Worm (Caenorhabditis elegans) whole organism, L3 larva: ENCODE measurements around the gene srd-7.

Experiments
- aly-2 ChIP-seq: fragments of 150-350 bp; optimal IDR thresholded peaks from 2 replicates; lab custom pipeline; 2014; ENCODE audit warnings: missing biosample characterization, missing genetic modification characterization
- ama-1 ChIP-seq: fragments of 150-350 bp; optimal IDR thresholded peaks from 2 replicates; lab custom pipeline; 2018
- ceh-28 ChIP-seq: fragments of 150-350 bp; optimal IDR thresholded peaks from 2 replicates; lab custom pipeline; 2014; ENCODE audit warnings: missing biosample characterization, missing genetic modification reagents, missing genetic modification characterization
- ceh-82 ChIP-seq: fragments of 150-350 bp; optimal IDR thresholded peaks from 2 replicates; lab custom pipeline; 2014; ENCODE audit warnings: missing biosample characterization, missing genetic modification characterization
- ceh-9 ChIP-seq: sonication (generic microtip); optimal IDR thresholded peaks from 2 replicates; lab custom pipeline; 2018; ENCODE audit warnings: missing biosample characterization, missing genetic modification characterization
- daf-12 ChIP-seq: fragments of 150-350 bp; optimal IDR thresholded peaks from 2 replicates; lab custom pipeline; 2014; ENCODE audit warnings: missing biosample characterization, missing genetic modification reagents, missing genetic modification characterization
- egl-27 ChIP-seq: sonication (generic microtip); optimal IDR thresholded peaks from 4 replicates; lab custom pipeline; 2017; ENCODE audit warnings: missing biosample characterization, missing genetic modification reagents, missing genetic modification characterization
- egl-5 ChIP-seq: fragments of 150-350 bp; optimal IDR thresholded peaks from 2 replicates; lab custom pipeline; 2017; ENCODE audit warnings: missing biosample characterization, missing genetic modification reagents, missing genetic modification characterization, inconsistent platforms
- elt-1 ChIP-seq: fragments of 150-350 bp; optimal IDR thresholded peaks from 2 replicates; lab custom pipeline; 2014; ENCODE audit warnings: missing biosample characterization, missing genetic modification characterization
- elt-2 ChIP-seq: sonication (generic microtip); optimal IDR thresholded peaks from 2 replicates; lab custom pipeline; 2016; ENCODE audit warnings: missing genetic modification reagents, mild to moderate bottlenecking, missing genetic modification characterization, missing compliant biosample characterization
- elt-3 ChIP-seq, 3 experiments: fragments of 150-350 bp in 1 of 3; sonication (generic microtip) in 2 of 3; optimal IDR thresholded peaks; 2 replicates in 2 of 3; 4 replicates in 1 of 3; lab custom pipeline; 2014 to 2017; ENCODE audit warnings: missing biosample characterization in 3 of 3, missing genetic modification characterization in 3 of 3
- eor-1 ChIP-seq, 2 experiments: fragments of 150-350 bp; optimal IDR thresholded peaks; 2 replicates each; lab custom pipeline; 2014 to 2018; ENCODE audit warnings: missing biosample characterization in 2 of 2, missing genetic modification characterization in 2 of 2
- fkh-10 ChIP-seq: sonication (generic microtip); optimal IDR thresholded peaks from 2 replicates; lab custom pipeline; 2017; ENCODE audit warnings: missing biosample characterization, missing genetic modification reagents, missing genetic modification characterization
- fkh-2 ChIP-seq: fragments of 150-350 bp; optimal IDR thresholded peaks from 2 replicates; lab custom pipeline; 2014; ENCODE audit warnings: missing biosample characterization, missing genetic modification reagents, missing genetic modification characterization
- fos-1 ChIP-seq: fragments of 150-350 bp; optimal IDR thresholded peaks from 2 replicates; lab custom pipeline; 2014; ENCODE audit warnings: missing biosample characterization, missing genetic modification characterization
- hmg-11 ChIP-seq: sonication (generic microtip); optimal IDR thresholded peaks from 2 replicates; lab custom pipeline; 2016; ENCODE audit warnings: missing genetic modification characterization, missing compliant biosample characterization
- jun-1 ChIP-seq: fragments of 150-350 bp; optimal IDR thresholded peaks from 2 replicates; lab custom pipeline; 2014; ENCODE audit warnings: missing biosample characterization, missing genetic modification reagents, missing genetic modification characterization
- lin-15B ChIP-seq: fragments of 150-350 bp; optimal IDR thresholded peaks from 2 replicates; lab custom pipeline; 2014; ENCODE audit warnings: missing biosample characterization, missing genetic modification characterization
- lsy-12 ChIP-seq: sonication (generic microtip); optimal IDR thresholded peaks from 2 replicates; lab custom pipeline; 2016; ENCODE audit warnings: mild to moderate bottlenecking, missing genetic modification characterization, missing compliant biosample characterization
- mdl-1 ChIP-seq: fragments of 150-350 bp; optimal IDR thresholded peaks from 2 replicates; lab custom pipeline; 2014; ENCODE audit warnings: missing biosample characterization, missing genetic modification characterization
- nfya-1 ChIP-seq: sonication (generic microtip); optimal IDR thresholded peaks from 2 replicates; lab custom pipeline; 2017; ENCODE audit warnings: missing genetic modification characterization, mild to moderate bottlenecking, missing compliant biosample characterization, antibody characterized with exemption, moderate library complexity; ENCODE audit not compliant: insufficient read depth
- nhr-11 ChIP-seq: fragments of 150-350 bp; optimal IDR thresholded peaks from 2 replicates; lab custom pipeline; 2014; ENCODE audit warnings: missing biosample characterization, missing genetic modification characterization
- nhr-12 ChIP-seq: fragments of 150-350 bp; optimal IDR thresholded peaks from 2 replicates; lab custom pipeline; 2014; ENCODE audit warnings: missing biosample characterization, missing genetic modification characterization
- nhr-23 ChIP-seq: fragments of 150-350 bp; optimal IDR thresholded peaks from 2 replicates; lab custom pipeline; 2014; ENCODE audit warnings: missing biosample characterization, missing genetic modification reagents, missing genetic modification characterization
- nhr-25 ChIP-seq: sonication (generic microtip); optimal IDR thresholded peaks from 2 replicates; lab custom pipeline; 2017; ENCODE audit warnings: missing biosample characterization, missing genetic modification characterization
- nhr-43 ChIP-seq: sonication (generic microtip); optimal IDR thresholded peaks from 2 replicates; lab custom pipeline; 2016; ENCODE audit warnings: mild to moderate bottlenecking, missing genetic modification characterization, missing compliant biosample characterization; ENCODE audit not compliant: poor library complexity, severe bottlenecking
- nhr-67 ChIP-seq: fragments of 150-350 bp; optimal IDR thresholded peaks from 2 replicates; lab custom pipeline; 2014; ENCODE audit warnings: missing biosample characterization, missing genetic modification characterization
- nhr-76 ChIP-seq: fragments of 150-350 bp; sonication (generic microtip); optimal IDR thresholded peaks from 5 replicates; lab custom pipeline; 2014; ENCODE audit warnings: missing biosample characterization, missing genetic modification characterization
- nhr-77 ChIP-seq: fragments of 150-350 bp; optimal IDR thresholded peaks from 2 replicates; lab custom pipeline; 2014; ENCODE audit warnings: missing biosample characterization, missing genetic modification characterization
- pha-4 ChIP-seq: fragments of 150-350 bp; optimal IDR thresholded peaks from 2 replicates; lab custom pipeline; 2014; ENCODE audit warnings: missing biosample characterization, missing genetic modification reagents, missing genetic modification characterization
- pqm-1 ChIP-seq: fragments of 150-350 bp; optimal IDR thresholded peaks from 2 replicates; lab custom pipeline; 2017; ENCODE audit warnings: missing biosample characterization, missing genetic modification characterization, inconsistent platforms
- skn-1 ChIP-seq: fragments of 150-350 bp; optimal IDR thresholded peaks from 2 replicates; lab custom pipeline; 2014; ENCODE audit warnings: missing biosample characterization, missing genetic modification characterization
- snpc-4 ChIP-seq: fragments of 150-350 bp; optimal IDR thresholded peaks from 2 replicates; lab custom pipeline; 2014; ENCODE audit warnings: missing biosample characterization, missing genetic modification characterization
- tbx-2 ChIP-seq: sonication (generic microtip); optimal IDR thresholded peaks from 2 replicates; lab custom pipeline; 2016; ENCODE audit warnings: mild to moderate bottlenecking, missing genetic modification characterization, missing compliant biosample characterization
- unc-62 ChIP-seq: fragments of 150-350 bp; sonication (generic microtip); optimal IDR thresholded peaks from 4 replicates; lab custom pipeline; 2014; ENCODE audit warnings: missing biosample characterization, missing genetic modification reagents, missing genetic modification characterization
- zag-1 ChIP-seq: fragments of 150-350 bp; optimal IDR thresholded peaks from 2 replicates; lab custom pipeline; 2014; ENCODE audit warnings: missing biosample characterization, missing genetic modification characterization
- ztf-11 ChIP-seq: fragments of 150-350 bp; optimal IDR thresholded peaks from 2 replicates; lab custom pipeline; 2014; ENCODE audit warnings: missing biosample characterization, missing genetic modification characterization
- ztf-4 ChIP-seq: fragments of 150-350 bp; optimal IDR thresholded peaks from 2 replicates; lab custom pipeline; 2014; ENCODE audit warnings: missing biosample characterization, missing genetic modification characterization

Gene srd-7

ce11 chrIV:10812099-10812498 is 25.5 kb upstream of the srd-7 start, which contains the start of gene miz-1:
TSS of gene miz-1 (plus strand) at chrIV:10812399.
- TF ChIP-seq fkh-10 (GFP tag; lab: Kevin White, UChicago) = no peak
- TF ChIP-seq egl-5 (tag; lab: Kevin White, UChicago) = peak; percentile 59

ce11 chrIV:10811388-10811787 is 24.8 kb upstream of the srd-7 start:
- TF ChIP-seq lsy-12 (tag; lab: Kevin White, UChicago) (no peak), pha-4 (tag; lab: Kevin White, UChicago) (peak; percentile 5), nfya-1 (no peak), eor-1 (tag; optimal IDR thresholded peaks at IDR 0.05; lab: Kevin White, UChicago) (no peak), skn-1 (no peak), zag-1 (tag; lab: Kevin White, UChicago) (no peak)

ce11 chrIV:10810820-10811219 is 24.2 kb upstream of the srd-7 start:
- TF ChIP-seq ztf-11 (tag; lab: Kevin White, UChicago) = no peak
- no peak for TF ChIP-seq nhr-43
- no peak for TF ChIP-seq lin-15B (tag; lab: Kevin White, UChicago)
- no peak for TF ChIP-seq ceh-82 (tag; lab: Kevin White, UChicago)
- TF ChIP-seq snpc-4 (tag; lab: Kevin White, UChicago) = no peak
- peak; percentile 15 for TF ChIP-seq pha-4 (tag; lab: Kevin White, UChicago)
- TF ChIP-seq egl-5 (tag; lab: Kevin White, UChicago) = no peak
- TF ChIP-seq nhr-77 (tag; lab: Kevin White, UChicago) = no peak
- TF ChIP-seq skn-1 = peak; percentile 7
- TF ChIP-seq hmg-11 (tag; lab: Kevin White, UChicago) = no peak
- no peak for TF ChIP-seq unc-62 (GFP tag; lab: Kevin White, UChicago)
- TF ChIP-seq ama-1 = no peak
- TF ChIP-seq tbx-2 = no peak
- TF ChIP-seq nhr-23 (tag; lab: Kevin White, UChicago) = no peak
- no peak for TF ChIP-seq egl-27 (tag; lab: Kevin White, UChicago)
- TF ChIP-seq eor-1 (tag; optimal IDR thresholded peaks at IDR 0.05; lab: Kevin White, UChicago) = no peak
- no peak for TF ChIP-seq ztf-4
- no peak for TF ChIP-seq fos-1 (tag; lab: Kevin White, UChicago)
- peak; percentile 78 for TF ChIP-seq elt-2 (tag; lab: Kevin White, UChicago)
- no peak for TF ChIP-seq nhr-76
- TF ChIP-seq daf-12 (tag; lab: Kevin White, UChicago) = no peak
- no peak for TF ChIP-seq ceh-28
- TF ChIP-seq aly-2 (tag; lab: Kevin White, UChicago) = no peak
- TF ChIP-seq fkh-10 (GFP tag; lab: Kevin White, UChicago) = no peak
- TF ChIP-seq elt-3 (tag; optimal IDR thresholded peaks at IDR 0.05; lab: Kevin White, UChicago) = no peak
- TF ChIP-seq nhr-11 (tag; lab: Kevin White, UChicago) = no peak
- TF ChIP-seq nhr-67 (tag; lab: Kevin White, UChicago) = no peak
- no peak for TF ChIP-seq nhr-25
- peak; percentile 95 for TF ChIP-seq pqm-1 (tag; lab: Kevin White, UChicago)

- TF ChIP-seq ceh-9 (tag; lab: Kevin White, UChicago) (no peak), egl-5 (tag; lab: Kevin White, UChicago) (no peak), jun-1 (tag; lab: Kevin White, UChicago) (no peak), nhr-12 (no peak), fos-1 (tag; lab: Kevin White, UChicago) (no peak), fkh-2 (no peak), tbx-2 (no peak), mdl-1 (tag; lab: Kevin White, UChicago) (no peak), nhr-11 (tag; lab: Kevin White, UChicago) (no peak), ceh-82 (tag; lab: Kevin White, UChicago) (no peak), zag-1 (tag; lab: Kevin White, UChicago) (no peak), ama-1 (no peak), nhr-25 (no peak), unc-62 (GFP tag; lab: Kevin White, UChicago) (no peak), elt-1 (tag; lab: Kevin White, UChicago) (no peak), elt-3 (tag; optimal IDR thresholded peaks at IDR 0.05; lab: Kevin White, UChicago) (no peak), ztf-11 (tag; lab: Kevin White, UChicago) (no peak), ztf-4 (no peak), nhr-43 (no peak), pha-4 (tag; lab: Kevin White, UChicago) (no peak)
- TF ChIP-seq, all 47 proteins: peak for 0
These were observed 17.3 kb upstream of the srd-7 start for ce11 chrIV:10803973-10804372.
